Fruit fly (Drosophila melanogaster): ENCODE data around the gene C1GalTA.

The C1GalTA gene

dm6 chr2L:8951184-8951934 is at the start of gene C1GalTA (continued):
- peak; percentile 97 for TF ChIP-seq E2f1 (GFP tag; IDR thresholded peaks at IDR 0.05)
- no peak for TF ChIP-seq sna (GFP tag; IDR thresholded peaks at IDR 0.05; ENCODE audit: partially characterized antibody)
- peak; percentile 99 for TF ChIP-seq gsb-n (tag; optimal IDR thresholded peaks at IDR 0.05)
- TF ChIP-seq lmd (GFP tag; IDR thresholded peaks at IDR 0.05) = peak; percentile 97
- TF ChIP-seq caup (GFP tag; optimal IDR thresholded peaks at IDR 0.05; ENCODE audit: severe bottlenecking) = peak; percentile 96
- TF ChIP-seq unpg (GFP tag; optimal IDR thresholded peaks at IDR 0.05) = peak; percentile 99
- TF ChIP-seq tio (GFP tag; optimal IDR thresholded peaks at IDR 0.05) = peak; percentile 95
- TF ChIP-seq nerfin-2 (GFP tag; IDR thresholded peaks at IDR 0.05; ENCODE audit: partially characterized antibody) = no peak
- TF ChIP-seq tll (GFP tag; optimal IDR thresholded peaks at IDR 0.05) = peak in 1 of 2 experiments; percentile 51
- peak; percentile 91 for TF ChIP-seq ase (GFP tag; IDR thresholded peaks at IDR 0.05)
- peak; percentile 94 for TF ChIP-seq B-H2 (GFP tag; optimal IDR thresholded peaks at IDR 0.05)
- TF ChIP-seq Sin3A (optimal IDR thresholded peaks at IDR 0.05) = no peak
- TF ChIP-seq wek (GFP tag; optimal IDR thresholded peaks at IDR 0.05) = peak; percentile 38
- TF ChIP-seq hkb (optimal IDR thresholded peaks at IDR 0.05) = no peak
- TF ChIP-seq hkb (GFP tag; IDR thresholded peaks at IDR 0.05) = peak; percentile 96
- TF ChIP-seq jumu (GFP tag; optimal IDR thresholded peaks at IDR 0.05) = peak; percentile 9
- no peak for TF ChIP-seq Opbp (GFP tag; IDR thresholded peaks at IDR 0.05; ENCODE audit: partially characterized antibody)
- TF ChIP-seq CG11696 (GFP tag; IDR thresholded peaks at IDR 0.05) = peak; percentile 90
- peak; percentile 57 for TF ChIP-seq Mes4 (GFP tag; optimal IDR thresholded peaks at IDR 0.05)
- TF ChIP-seq CG32532 (GFP tag; IDR thresholded peaks at IDR 0.05) = peak; percentile 97
- TF ChIP-seq CG6272 (GFP tag; IDR thresholded peaks at IDR 0.05) = peak; percentile 84
- peak; percentile 88 for TF ChIP-seq CG11560 (tag; IDR thresholded peaks at IDR 0.05)
- peak; percentile 86 for TF ChIP-seq ham (GFP tag; IDR thresholded peaks at IDR 0.05)
- no peak for TF ChIP-seq btn (GFP tag; optimal IDR thresholded peaks at IDR 0.05)
- TF ChIP-seq nerfin-1 (tag; optimal IDR thresholded peaks at IDR 0.05) = peak; percentile 98
- peak; percentile 98 for TF ChIP-seq cwo (GFP tag; optimal IDR thresholded peaks at IDR 0.05)
- TF ChIP-seq Tbp (GFP tag; optimal IDR thresholded peaks at IDR 0.05) = no peak
- TF ChIP-seq Pdp1 (GFP tag; optimal IDR thresholded peaks at IDR 0.05) = peak; percentile 63 to 74
- peak; percentile 99 for TF ChIP-seq CG18599 (GFP tag; optimal IDR thresholded peaks at IDR 0.05)
- TF ChIP-seq zen2 (GFP tag; IDR thresholded peaks at IDR 0.05; ENCODE audit: partially characterized antibody) = no peak
- peak; percentile 91 for TF ChIP-seq H2.0 (GFP tag; IDR thresholded peaks at IDR 0.05)
- peak; percentile 100 for TF ChIP-seq CoRest (tag; optimal IDR thresholded peaks at IDR 0.05)
- TF ChIP-seq ftz-f1 (GFP tag; optimal IDR thresholded peaks at IDR 0.05) = no peak
- TF ChIP-seq lab (GFP tag; optimal IDR thresholded peaks at IDR 0.05) = peak; percentile 98
- peak; percentile 77 for TF ChIP-seq dimm (GFP tag; IDR thresholded peaks at IDR 0.05)
- TF ChIP-seq H15 (GFP tag; IDR thresholded peaks at IDR 0.05) = peak; percentile 89
- TF ChIP-seq CG6654 (GFP tag; optimal IDR thresholded peaks at IDR 0.05) = peak; percentile 85
- TF ChIP-seq wor (GFP tag; IDR thresholded peaks at IDR 0.05) = peak; percentile 90
- peak; percentile 63 for TF ChIP-seq ac (GFP tag; optimal IDR thresholded peaks at IDR 0.05)
- TF ChIP-seq Meics (GFP tag; optimal IDR thresholded peaks at IDR 0.05) = peak; percentile 99
- TF ChIP-seq gem (tag; optimal IDR thresholded peaks at IDR 0.05) = peak; percentile 100
- no peak for TF ChIP-seq fu2 (GFP tag; optimal IDR thresholded peaks at IDR 0.05)
- TF ChIP-seq CG7357 (GFP tag; IDR thresholded peaks at IDR 0.05) = peak; percentile 91
- TF ChIP-seq CG31365 (tag; optimal IDR thresholded peaks at IDR 0.05) = peak; percentile 57
- peak; percentile 88 for TF ChIP-seq D19B (GFP tag; optimal IDR thresholded peaks at IDR 0.05)
- peak; percentile 96 for TF ChIP-seq CG34422 (GFP tag; IDR thresholded peaks at IDR 0.05)
- peak; percentile 96 for TF ChIP-seq CG17328 (GFP tag; IDR thresholded peaks at IDR 0.05)
- peak; percentile 98 for TF ChIP-seq CG6689 (GFP tag; IDR thresholded peaks at IDR 0.05)
- peak; percentile 85 for TF ChIP-seq MTF-1 (GFP tag; optimal IDR thresholded peaks at IDR 0.05; ENCODE audit: borderline replicate concordance)

Data from whole organism, embryonic.